Worm (Caenorhabditis elegans) whole organism, late embryonic: Measurements from ENCODE around the gene F53F4.16.

Experiments
- C38D4.7 ChIP-seq: fragments of 200-800 bp; sonication (Bioruptor generic); optimal IDR thresholded peaks from 2 replicates; lab custom pipeline; 2018; ENCODE audit warnings: mild to moderate bottlenecking, missing genetic modification characterization, moderate library complexity, missing compliant biosample characterization
- ceh-14 ChIP-seq: sonication (generic microtip); optimal IDR thresholded peaks from 2 replicates; lab custom pipeline; 2016; ENCODE audit warnings: missing genotype, missing genetic modification characterization, missing compliant biosample characterization
- fax-1 ChIP-seq: sonication (generic microtip); optimal IDR thresholded peaks from 2 replicates; lab custom pipeline; 2016; ENCODE audit warnings: missing genotype, missing genetic modification characterization, missing compliant biosample characterization
- pros-1 ChIP-seq: fragments of 150-350 bp; optimal IDR thresholded peaks from 2 replicates; lab custom pipeline; 2014; ENCODE audit warnings: missing biosample characterization, missing genetic modification reagents, missing genetic modification characterization
- rnt-1 ChIP-seq: sonication (generic microtip); optimal IDR thresholded peaks from 2 replicates; lab custom pipeline; 2016; ENCODE audit warnings: missing genetic modification characterization, missing compliant biosample characterization
- unc-55 ChIP-seq: sonication (generic microtip); optimal IDR thresholded peaks from 2 replicates; lab custom pipeline; 2017; ENCODE audit warnings: missing biosample characterization, missing genetic modification reagents, missing genetic modification characterization

- no peak for TF ChIP-seq C38D4.7
- TF ChIP-seq unc-55 (GFP tag; lab: Kevin White, UChicago) = no peak
- no peak for TF ChIP-seq ceh-14 (tag; lab: Kevin White, UChicago)
- TF ChIP-seq fax-1 (tag; lab: Kevin White, UChicago) = no peak
- no peak for TF ChIP-seq rnt-1 (tag; lab: Kevin White, UChicago)
- no peak for TF ChIP-seq pros-1
These were observed 1.9 kb downstream of the F53F4.16 start, which contains the start of gene srd-11 for ce11 chrV:13619752-13620151.
